Worm (Caenorhabditis elegans) whole organism, young adult: Measurements from ENCODE around the gene Y57E12B.10.
A peak's percentile ranks its signal among the peaks of the same experiment; 100 is the strongest.

ENCODE experiments used
- C06A6.2 ChIP-seq: fragments of 200-800 bp; sonication (Bioruptor generic); conservative IDR thresholded peaks from 2 replicates; pipeline ENCODE4 v1.3.6; 2022; ENCODE audit warnings: missing genetic modification characterization, missing compliant biosample characterization
- C17E4.6 ChIP-seq: fragments of 200-800 bp; sonication (Bioruptor generic); IDR thresholded peaks from 2 replicates; pipeline ENCODE4 v1.3.6; 2022; ENCODE audit warnings: missing genetic modification reagents, missing genetic modification characterization, missing compliant biosample characterization
- F22D6.2 ChIP-seq: sonication (generic microtip); optimal IDR thresholded peaks from 2 replicates; lab custom pipeline; 2016; ENCODE audit warnings: mild to moderate bottlenecking, missing genetic modification characterization, missing compliant biosample characterization
- F23B12.7 ChIP-seq: sonication (generic microtip); optimal IDR thresholded peaks from 2 replicates; lab custom pipeline; 2017; ENCODE audit warnings: missing genetic modification characterization, mild to moderate bottlenecking, missing compliant biosample characterization, antibody characterized with exemption, moderate library complexity; ENCODE audit not compliant: insufficient read depth
- F37B4.10 ChIP-seq: fragments of 200-800 bp; sonication (Bioruptor generic); IDR thresholded peaks from 2 replicates; pipeline ENCODE4 v1.3.6; 2022; ENCODE audit warnings: missing genetic modification characterization, missing compliant biosample characterization
- F57A8.1 ChIP-seq: fragments of 200-800 bp; sonication (Bioruptor generic); optimal IDR thresholded peaks from 2 replicates; lab custom pipeline; 2018; ENCODE audit warnings: mild to moderate bottlenecking, missing genetic modification characterization, moderate library complexity, missing compliant biosample characterization
- K11D2.4 ChIP-seq: fragments of 200-800 bp; sonication (Bioruptor generic); IDR thresholded peaks from 2 replicates; pipeline ENCODE4 v1.3.6; 2022; ENCODE audit warnings: missing genetic modification reagents, missing genetic modification characterization, missing compliant biosample characterization
- T07F8.4 ChIP-seq: sonication (generic microtip); optimal IDR thresholded peaks from 2 replicates; lab custom pipeline; 2016; ENCODE audit warnings: mild to moderate bottlenecking, missing genetic modification characterization, moderate library complexity, missing compliant biosample characterization
- Y79H2A.3 ChIP-seq: fragments of 200-800 bp; sonication (Bioruptor generic); conservative IDR thresholded peaks from 2 replicates; pipeline ENCODE4 v1.3.6; 2022; ENCODE audit warnings: missing genetic modification reagents, missing genetic modification characterization, missing compliant biosample characterization
- ZK185.1 ChIP-seq: sonication (generic microtip); optimal IDR thresholded peaks from 2 replicates; lab custom pipeline; 2016; ENCODE audit warnings: mild to moderate bottlenecking, missing genetic modification characterization, missing compliant biosample characterization; ENCODE audit not compliant: poor library complexity, severe bottlenecking
- ama-1 ChIP-seq, 3 experiments: fragments of 150-350 bp in 1 of 3; sonication (generic microtip) in 2 of 3; optimal IDR thresholded peaks; 2 replicates each; lab custom pipeline; 2014 to 2018; ENCODE audit warnings: missing biosample characterization in 2 of 3, missing genetic modification characterization in 2 of 3, missing genetic modification reagents in 2 of 3
- atf-7 ChIP-seq: sonication (generic microtip); optimal IDR thresholded peaks from 2 replicates; lab custom pipeline; 2017; ENCODE audit warnings: mild to moderate bottlenecking, missing genetic modification characterization, missing compliant biosample characterization
- athp-1 ChIP-seq: sonication (generic microtip); optimal IDR thresholded peaks from 2 replicates; lab custom pipeline; 2017; ENCODE audit warnings: mild to moderate bottlenecking, missing genetic modification characterization, missing compliant biosample characterization
- cebp-2 ChIP-seq: fragments of 200-800 bp; sonication (Bioruptor generic); IDR thresholded peaks from 2 replicates; pipeline ENCODE4 v1.3.6; 2022; ENCODE audit warnings: missing genetic modification characterization, missing compliant biosample characterization
- ceh-79 ChIP-seq: sonication (generic microtip); optimal IDR thresholded peaks from 2 replicates; lab custom pipeline; 2017; ENCODE audit warnings: mild to moderate bottlenecking, missing genetic modification characterization, missing compliant biosample characterization
- die-1 ChIP-seq: sonication (generic microtip); optimal IDR thresholded peaks from 2 replicates; lab custom pipeline; 2016; ENCODE audit warnings: missing genotype, mild to moderate bottlenecking, missing genetic modification characterization, missing compliant biosample characterization
- dox-1 ChIP-seq: fragments of 200-800 bp; sonication (Bioruptor generic); IDR thresholded peaks from 2 replicates; pipeline ENCODE4 v1.3.6; 2022; ENCODE audit warnings: missing genetic modification reagents, missing genetic modification characterization, missing compliant biosample characterization
- dpff-1 ChIP-seq: sonication (generic microtip); optimal IDR thresholded peaks from 2 replicates; lab custom pipeline; 2017; ENCODE audit warnings: mild to moderate bottlenecking, missing genetic modification characterization, missing compliant biosample characterization
- dpl-1 ChIP-seq: fragments of 150-350 bp; optimal IDR thresholded peaks from 2 replicates; lab custom pipeline; 2014; ENCODE audit warnings: missing biosample characterization, missing genetic modification reagents, missing genetic modification characterization
- ekl-4 ChIP-seq: fragments of 200-800 bp; sonication (Bioruptor generic); IDR thresholded peaks from 2 replicates; pipeline ENCODE4 v1.3.6; 2022; ENCODE audit warnings: missing genetic modification reagents, missing genetic modification characterization, missing compliant biosample characterization
- ets-4 ChIP-seq: fragments of 200-800 bp; sonication (Bioruptor generic); optimal IDR thresholded peaks from 2 replicates; lab custom pipeline; 2018; ENCODE audit warnings: mild to moderate bottlenecking, missing genetic modification characterization, missing compliant biosample characterization
- gei-17 ChIP-seq: fragments of 200-800 bp; sonication (Bioruptor generic); optimal IDR thresholded peaks from 2 replicates; lab custom pipeline; 2018; ENCODE audit warnings: mild to moderate bottlenecking, missing genetic modification characterization, missing compliant biosample characterization
- let-607 ChIP-seq, 2 experiments: fragments of 200-800 bp in 1 of 2; sonication (Bioruptor generic) in 1 of 2; sonication (generic microtip) in 1 of 2; optimal IDR thresholded peaks; 2 replicates each; lab custom pipeline; 2016 to 2018; ENCODE audit warnings: mild to moderate bottlenecking in 2 of 2, missing compliant biosample characterization in 2 of 2, missing genetic modification characterization in 2 of 2, moderate library complexity in 2 of 2, missing genotype in 1 of 2
- lin-35 ChIP-seq, 3 experiments: fragments of 150-350 bp in 2 of 3; sonication (generic microtip) in 1 of 3; optimal IDR thresholded peaks; 2 replicates each; lab custom pipeline; 2014 to 2018; ENCODE audit warnings: missing biosample characterization in 3 of 3, missing genetic modification characterization in 3 of 3, missing genetic modification reagents in 3 of 3
- lin-40 ChIP-seq: sonication (generic microtip); optimal IDR thresholded peaks from 2 replicates; lab custom pipeline; 2016; ENCODE audit warnings: missing genetic modification characterization, mild to moderate bottlenecking, missing compliant biosample characterization, missing genotype, missing genetic modification reagents
- lir-1 ChIP-seq: fragments of 200-800 bp; sonication (Bioruptor generic); conservative IDR thresholded peaks from 2 replicates; pipeline ENCODE4 v1.3.6; 2022; ENCODE audit warnings: missing genetic modification reagents, missing genetic modification characterization, missing compliant biosample characterization
- madf-10 ChIP-seq: sonication (generic microtip); optimal IDR thresholded peaks from 2 replicates; lab custom pipeline; 2016; ENCODE audit warnings: mild to moderate bottlenecking, missing genetic modification characterization, missing compliant biosample characterization
- madf-3 ChIP-seq: fragments of 200-800 bp; sonication (Bioruptor generic); IDR thresholded peaks from 2 replicates; pipeline ENCODE4 v1.3.6; 2022; ENCODE audit warnings: missing genetic modification reagents, missing genetic modification characterization, missing compliant biosample characterization
- madf-6 ChIP-seq: fragments of 200-800 bp; sonication (Bioruptor generic); IDR thresholded peaks from 2 replicates; pipeline ENCODE4 v1.3.6; 2022; ENCODE audit warnings: missing genetic modification reagents, missing genetic modification characterization, missing compliant biosample characterization
- madf-8 ChIP-seq: fragments of 200-800 bp; sonication (Bioruptor generic); conservative IDR thresholded peaks from 2 replicates; pipeline ENCODE4 v1.3.6; 2022; ENCODE audit warnings: missing genetic modification reagents, missing genetic modification characterization, missing compliant biosample characterization
- mcd-1 ChIP-seq: fragments of 200-800 bp; sonication (Bioruptor generic); IDR thresholded peaks from 2 replicates; pipeline ENCODE4 v1.3.6; 2022; ENCODE audit warnings: missing genetic modification reagents, missing genetic modification characterization, missing compliant biosample characterization
- mel-28 ChIP-seq: sonication (generic microtip); optimal IDR thresholded peaks from 2 replicates; lab custom pipeline; 2016; ENCODE audit warnings: borderline replicate concordance, mild to moderate bottlenecking, missing genetic modification characterization, missing compliant biosample characterization
- nhr-179 ChIP-seq: sonication (generic microtip); optimal IDR thresholded peaks from 2 replicates; lab custom pipeline; 2016; ENCODE audit warnings: mild to moderate bottlenecking, missing genetic modification characterization, missing compliant biosample characterization
- rcor-1 ChIP-seq: fragments of 200-800 bp; sonication (Bioruptor generic); IDR thresholded peaks from 2 replicates; pipeline ENCODE4 v1.3.6; 2022; ENCODE audit warnings: missing genetic modification reagents, missing genetic modification characterization, missing compliant biosample characterization
- sdz-38 ChIP-seq: sonication (generic microtip); optimal IDR thresholded peaks from 2 replicates; lab custom pipeline; 2016; ENCODE audit warnings: missing genotype, missing genetic modification characterization, missing compliant biosample characterization
- sea-2 ChIP-seq: fragments of 200-800 bp; sonication (Bioruptor generic); IDR thresholded peaks from 2 replicates; pipeline ENCODE4 v1.3.6; 2022; ENCODE audit warnings: missing genetic modification characterization, missing compliant biosample characterization
- snpc-1.1 ChIP-seq: sonication (generic microtip); optimal IDR thresholded peaks from 2 replicates; lab custom pipeline; 2017; ENCODE audit warnings: missing genetic modification characterization, mild to moderate bottlenecking, missing compliant biosample characterization, antibody characterized with exemption, moderate library complexity, missing genotype, missing genetic modification reagents; ENCODE audit not compliant: insufficient read depth
- snpc-1.3 ChIP-seq: sonication (generic microtip); optimal IDR thresholded peaks from 2 replicates; lab custom pipeline; 2017; ENCODE audit warnings: missing genetic modification characterization, mild to moderate bottlenecking, missing compliant biosample characterization, antibody characterized with exemption, moderate library complexity, missing genotype, missing genetic modification reagents; ENCODE audit not compliant: insufficient read depth
- snpc-3.4 ChIP-seq: sonication (generic microtip); optimal IDR thresholded peaks from 2 replicates; lab custom pipeline; 2017; ENCODE audit warnings: missing genetic modification characterization, mild to moderate bottlenecking, missing compliant biosample characterization, antibody characterized with exemption, moderate library complexity, missing genotype, missing genetic modification reagents
- somi-1 ChIP-seq: fragments of 200-800 bp; sonication (Bioruptor generic); optimal IDR thresholded peaks from 2 replicates; lab custom pipeline; 2018; ENCODE audit warnings: mild to moderate bottlenecking, missing genetic modification characterization, missing compliant biosample characterization
- tbx-9 ChIP-seq: sonication (generic microtip); optimal IDR thresholded peaks from 2 replicates; lab custom pipeline; 2016; ENCODE audit warnings: borderline replicate concordance, missing genetic modification characterization, inconsistent platforms, missing compliant biosample characterization
- tlf-1 ChIP-seq: fragments of 200-800 bp; sonication (Bioruptor generic); optimal IDR thresholded peaks from 2 replicates; lab custom pipeline; 2018; ENCODE audit warnings: mild to moderate bottlenecking, missing genetic modification characterization, missing compliant biosample characterization
- unc-130 ChIP-seq: sonication (generic microtip); optimal IDR thresholded peaks from 2 replicates; lab custom pipeline; 2016; ENCODE audit warnings: missing genetic modification reagents, missing genetic modification characterization, missing compliant biosample characterization
- zfh-2 ChIP-seq: fragments of 200-800 bp; sonication (Bioruptor generic); conservative IDR thresholded peaks from 2 replicates; pipeline ENCODE4 v1.3.6; 2022; ENCODE audit warnings: missing genetic modification reagents, missing genetic modification characterization, missing compliant biosample characterization
- zim-3 ChIP-seq: sonication (generic microtip); optimal IDR thresholded peaks from 2 replicates; lab custom pipeline; 2017; ENCODE audit warnings: mild to moderate bottlenecking, missing genetic modification characterization, moderate library complexity, missing compliant biosample characterization
- ztf-22 ChIP-seq: fragments of 200-800 bp; sonication (Bioruptor generic); optimal IDR thresholded peaks from 2 replicates; lab custom pipeline; 2018; ENCODE audit warnings: mild to moderate bottlenecking, missing genetic modification characterization, moderate library complexity, missing compliant biosample characterization
- ztf-3 ChIP-seq: fragments of 200-800 bp; sonication (Bioruptor generic); optimal IDR thresholded peaks from 2 replicates; lab custom pipeline; 2018; ENCODE audit warnings: mild to moderate bottlenecking, missing genetic modification characterization, missing compliant biosample characterization

The Y57E12B.10 gene

ce11 chrV:6888828-6889227 lies 47.0 kb downstream of the Y57E12B.10 start:
- TF ChIP-seq dpl-1 (GFP tag; lab: Kevin White, UChicago) (no peak), C17E4.6 (no peak), ama-1 (optimal IDR thresholded peaks at IDR 0.05; lab: Kevin White, UChicago) (no peak), ama-1 (GFP tag; optimal IDR thresholded peaks at IDR 0.05; lab: Kevin White, UChicago) (peak; percentile 77 to 87), lin-35 (GFP tag; optimal IDR thresholded peaks at IDR 0.05; lab: Kevin White, UChicago) (peak in 1 of 3 experiments; percentile 68), snpc-3.4 (peak; percentile 34), dox-1 (GFP tag; lab: Robert Waterston, UW) (peak; percentile 84), gei-17 (GFP tag; lab: Kevin White, UChicago) (no peak), madf-10 (peak; percentile 57), atf-7 (tag; lab: Kevin White, UChicago) (peak; percentile 63), snpc-1.1 (tag; lab: Kevin White, UChicago) (peak; percentile 42), madf-8 (GFP tag; lab: Robert Waterston, UW) (no peak), die-1 (tag; lab: Kevin White, UChicago) (peak; percentile 89), ztf-22 (GFP tag; lab: Kevin White, UChicago) (peak; percentile 66), snpc-1.3 (tag; lab: Kevin White, UChicago) (no peak), mel-28 (no peak), mcd-1 (GFP tag; lab: Robert Waterston, UW) (peak; percentile 34; the same call in 1 of the 2 replicates), F57A8.1 (GFP tag; lab: Kevin White, UChicago) (no peak), zim-3 (tag; lab: Kevin White, UChicago) (peak; percentile 41), C06A6.2 (GFP tag; lab: Robert Waterston, UW) (no peak), ceh-79 (tag; lab: Kevin White, UChicago) (no peak), F37B4.10 (GFP tag; lab: Robert Waterston, UW) (0 out of 2 replicates have a peak, but pooled peaks have one; percentile 74), sea-2 (no peak), zfh-2 (GFP tag; lab: Robert Waterston, UW) (peak; percentile 75), somi-1 (GFP tag; lab: Kevin White, UChicago) (peak; percentile 21), let-607 (tag; optimal IDR thresholded peaks at IDR 0.05; lab: Kevin White, UChicago) (peak in 1 of 2 experiments; percentile 52), tbx-9 (tag; lab: Kevin White, UChicago) (no peak), madf-3 (GFP tag; lab: Robert Waterston, UW) (no peak), lin-40 (tag; lab: Kevin White, UChicago) (peak; percentile 68), athp-1 (tag; lab: Kevin White, UChicago) (peak; percentile 75), sdz-38 (tag; lab: Kevin White, UChicago) (no peak), tlf-1 (GFP tag; lab: Kevin White, UChicago) (peak; percentile 44), ekl-4 (GFP tag; lab: Robert Waterston, UW) (peak; percentile 69), lir-1 (no peak), T07F8.4 (peak; percentile 66), F22D6.2 (no peak), ZK185.1 (tag; lab: Kevin White, UChicago) (peak; percentile 87), ztf-3 (GFP tag; lab: Kevin White, UChicago) (no peak), dpff-1 (peak; percentile 44), F23B12.7 (tag; lab: Kevin White, UChicago) (peak; percentile 88), rcor-1 (peak; percentile 43; the same call in 1 of the 2 replicates), ets-4 (GFP tag; lab: Kevin White, UChicago) (peak; percentile 56), nhr-179 (peak; percentile 58), Y79H2A.3 (GFP tag; lab: Robert Waterston, UW) (no peak), madf-6 (peak; percentile 51), cebp-2 (no peak), unc-130 (GFP tag; lab: Kevin White, UChicago) (no peak), K11D2.4 (GFP tag; lab: Robert Waterston, UW) (no peak)
